Fruit fly (Drosophila melanogaster): Measurements from ENCODE around the gene strat.
A peak's percentile ranks its signal among the peaks of the same experiment; 100 is the strongest.

The strat gene

dm6 chr2L:8302766-8303479 is 17.2 kb upstream of the strat start, which contains the start of the genes wol and Scgalpha (continued):
- TF ChIP-seq unc-4 (GFP tag; IDR thresholded peaks at IDR 0.05; ENCODE audit: partially characterized antibody) = peak; percentile 51
- TF ChIP-seq CG31441 (GFP tag; IDR thresholded peaks at IDR 0.05) = peak; percentile 46; the same call in 1 of the 2 replicates
- TF ChIP-seq amos (GFP tag; IDR thresholded peaks at IDR 0.05; ENCODE audit: partially characterized antibody) = peak; percentile 66
- no peak for TF ChIP-seq hkb (optimal IDR thresholded peaks at IDR 0.05)
- TF ChIP-seq hkb (GFP tag; IDR thresholded peaks at IDR 0.05) = no peak
- TF ChIP-seq HLH4C (GFP tag; IDR thresholded peaks at IDR 0.05; ENCODE audit: partially characterized antibody) = peak; percentile 69
- TF ChIP-seq al (GFP tag; IDR thresholded peaks at IDR 0.05) = no peak
- TF ChIP-seq NFAT (GFP tag; IDR thresholded peaks at IDR 0.05) = no peak
- 0 out of 3 replicates have a peak, but pooled peaks have one; percentile 41 for TF ChIP-seq CG14860 (GFP tag; IDR thresholded peaks at IDR 0.05; ENCODE audit: partially characterized antibody)
- TF ChIP-seq ewg (GFP tag; optimal IDR thresholded peaks at IDR 0.05) = peak; percentile 74
- TF ChIP-seq Dp (GFP tag; optimal IDR thresholded peaks at IDR 0.05) = peak; percentile 69
- TF ChIP-seq Sry-δ (GFP tag; optimal IDR thresholded peaks at IDR 0.05) = peak; percentile 81
- TF ChIP-seq CG6791 (GFP tag; IDR thresholded peaks at IDR 0.05; ENCODE audit: partially characterized antibody) = peak; percentile 50; the same call in 2 of the 3 replicates
- TF ChIP-seq NC2β (GFP tag; optimal IDR thresholded peaks at IDR 0.05) = no peak
- TF ChIP-seq CG2129 (GFP tag; IDR thresholded peaks at IDR 0.05; ENCODE audit: partially characterized antibody) = 0 out of 2 replicates have a peak, but pooled peaks have one; percentile 24
- no peak for TF ChIP-seq Awh (GFP tag; IDR thresholded peaks at IDR 0.05)
- TF ChIP-seq pzg (GFP tag; optimal IDR thresholded peaks at IDR 0.05) = peak; percentile 52
- TF ChIP-seq CG15696 (tag; optimal IDR thresholded peaks at IDR 0.05) = no peak
- TF ChIP-seq usp (GFP tag; optimal IDR thresholded peaks at IDR 0.05) = no peak
- TF ChIP-seq CG13775 (GFP tag; optimal IDR thresholded peaks at IDR 0.05) = peak; percentile 15
- peak; percentile 16 for TF ChIP-seq HmgZ (tag; optimal IDR thresholded peaks at IDR 0.05)
- TF ChIP-seq CG13287 (GFP tag; IDR thresholded peaks at IDR 0.05; ENCODE audit: partially characterized antibody) = peak; percentile 71
- TF ChIP-seq CG2889 (GFP tag; IDR thresholded peaks at IDR 0.05) = no peak
- TF ChIP-seq CG10543 (GFP tag; optimal IDR thresholded peaks at IDR 0.05) = peak; percentile 16
- peak; percentile 57 for TF ChIP-seq CG2116 (GFP tag; optimal IDR thresholded peaks at IDR 0.05)
- TF ChIP-seq Scr (GFP tag; IDR thresholded peaks at IDR 0.05; ENCODE audit: partially characterized antibody) = peak; percentile 60
- peak; percentile 9; the same call in 1 of the 2 replicates for TF ChIP-seq ato (GFP tag; IDR thresholded peaks at IDR 0.05; ENCODE audit: partially characterized antibody)
- TF ChIP-seq CG34376 (GFP tag; optimal IDR thresholded peaks at IDR 0.05) = peak; percentile 6
- TF ChIP-seq lov (optimal IDR thresholded peaks at IDR 0.05) = no peak
- TF ChIP-seq lov (GFP tag; IDR thresholded peaks at IDR 0.05) = no peak
- TF ChIP-seq chinmo (GFP tag; IDR thresholded peaks at IDR 0.05; ENCODE audit: partially characterized antibody) = peak; percentile 58; the same call in 1 of the 4 replicates
- peak; percentile 52 for TF ChIP-seq CG12659 (GFP tag; optimal IDR thresholded peaks at IDR 0.05)
- TF ChIP-seq MBD-R2 (GFP tag; IDR thresholded peaks at IDR 0.05) = peak; percentile 77
- TF ChIP-seq grn (GFP tag; optimal IDR thresholded peaks at IDR 0.05) = peak; percentile 31
- no peak for TF ChIP-seq Gsc (GFP tag; IDR thresholded peaks at IDR 0.05)
- TF ChIP-seq MESR4 (GFP tag; optimal IDR thresholded peaks at IDR 0.05) = peak; percentile 66
- peak; percentile 81 for TF ChIP-seq nerfin-1 (tag; optimal IDR thresholded peaks at IDR 0.05)
- peak; percentile 33 for TF ChIP-seq Rfx (GFP tag; IDR thresholded peaks at IDR 0.05)
- TF ChIP-seq crp (GFP tag; optimal IDR thresholded peaks at IDR 0.05) = peak in 1 of 2 experiments; percentile 76
- TF ChIP-seq fd3F (GFP tag; optimal IDR thresholded peaks at IDR 0.05) = no peak
- no peak for TF ChIP-seq CG8359 (GFP tag; optimal IDR thresholded peaks at IDR 0.05; ENCODE audit: borderline replicate concordance)
- TF ChIP-seq stwl (tag; optimal IDR thresholded peaks at IDR 0.05) = peak; percentile 63
- no peak for TF ChIP-seq tx (GFP tag; optimal IDR thresholded peaks at IDR 0.05)
- TF ChIP-seq CG12155 (GFP tag; optimal IDR thresholded peaks at IDR 0.05) = no peak
- peak; percentile 84 for TF ChIP-seq Dref (GFP tag; IDR thresholded peaks at IDR 0.05)
- peak in 1 of 3 experiments; percentile 97 for TF ChIP-seq Stat92E (GFP tag; optimal IDR thresholded peaks at IDR 0.05)
- TF ChIP-seq CG10431 (GFP tag; optimal IDR thresholded peaks at IDR 0.05) = no peak
- no peak for TF ChIP-seq pnt (GFP tag; optimal IDR thresholded peaks at IDR 0.05)

Measured in whole organism, embryonic.